Fruit fly (Drosophila melanogaster): ENCODE data around the gene homer.
A peak's percentile ranks its signal among the peaks of the same experiment; 100 is the strongest.

The homer gene

dm6 chr2L:6683992-6684882, 38.9 kb downstream of the homer start, which contains the start of gene Nhe3 (continued):
- TF ChIP-seq CG14050 (GFP tag; IDR thresholded peaks at IDR 0.05): peak; percentile 67; the same call in 2 of the 3 replicates
- peak; percentile 65 for TF ChIP-seq CG12942 (GFP tag; optimal IDR thresholded peaks at IDR 0.05)
- peak; percentile 85 to 96 for TF ChIP-seq Pdp1 (GFP tag; optimal IDR thresholded peaks at IDR 0.05)
- peak; percentile 74 for TF ChIP-seq CG30020 (tag; optimal IDR thresholded peaks at IDR 0.05)
- peak; percentile 81 for TF ChIP-seq CG14710 (tag; optimal IDR thresholded peaks at IDR 0.05)
- peak; percentile 71 for TF ChIP-seq CG11085 (GFP tag; IDR thresholded peaks at IDR 0.05)
- TF ChIP-seq CG15696 (tag; optimal IDR thresholded peaks at IDR 0.05): peak; percentile 72
- peak; percentile 78 for TF ChIP-seq ken (GFP tag; IDR thresholded peaks at IDR 0.05)
- peak; percentile 68 for TF ChIP-seq ab (GFP tag; optimal IDR thresholded peaks at IDR 0.05)
- TF ChIP-seq CG6683 (GFP tag; optimal IDR thresholded peaks at IDR 0.05): peak; percentile 18
- TF ChIP-seq Deaf1 (tag; optimal IDR thresholded peaks at IDR 0.05): peak; percentile 26
- no peak for TF ChIP-seq emc (GFP tag; optimal IDR thresholded peaks at IDR 0.05)
- TF ChIP-seq GATAe (GFP tag; conservative IDR thresholded peaks at IDR 0.05): no peak
- TF ChIP-seq gro (GFP tag; optimal IDR thresholded peaks at IDR 0.05): peak; percentile 41
- peak; percentile 59 for TF ChIP-seq CG3065 (GFP tag; optimal IDR thresholded peaks at IDR 0.05)
- TF ChIP-seq CG11093 (GFP tag; IDR thresholded peaks at IDR 0.05): peak; percentile 83; the same call in 2 of the 3 replicates
- peak; percentile 60 for TF ChIP-seq gsb (GFP tag; IDR thresholded peaks at IDR 0.05)
- TF ChIP-seq eve (GFP tag; optimal IDR thresholded peaks at IDR 0.05): no peak
- TF ChIP-seq ssp (GFP tag; IDR thresholded peaks at IDR 0.05): peak; percentile 66
- peak; percentile 72 for TF ChIP-seq Atf-2 (GFP tag; optimal IDR thresholded peaks at IDR 0.05)
- peak; percentile 38 for TF ChIP-seq CG8281 (tag; optimal IDR thresholded peaks at IDR 0.05)
- TF ChIP-seq gcm (GFP tag; optimal IDR thresholded peaks at IDR 0.05): peak; percentile 63
- TF ChIP-seq Mes4 (GFP tag; optimal IDR thresholded peaks at IDR 0.05): peak; percentile 28
- TF ChIP-seq nerfin-2 (GFP tag; IDR thresholded peaks at IDR 0.05; ENCODE audit: partially characterized antibody): no peak
- TF ChIP-seq maf-S (GFP tag; optimal IDR thresholded peaks at IDR 0.05): peak; percentile 59
- TF ChIP-seq CG10209 (GFP tag; optimal IDR thresholded peaks at IDR 0.05): peak; percentile 75
- no peak for TF ChIP-seq Vsx1 (GFP tag; optimal IDR thresholded peaks at IDR 0.05)
- TF ChIP-seq CG12236 (GFP tag; optimal IDR thresholded peaks at IDR 0.05): peak; percentile 26

dm6 chr2L:6682909-6683308, 40.2 kb downstream of the homer start:
- TF ChIP-seq Drgx (GFP tag; IDR thresholded peaks at IDR 0.05) (no peak), CG34376 (GFP tag; optimal IDR thresholded peaks at IDR 0.05) (peak; percentile 74), Pdp1 (GFP tag; optimal IDR thresholded peaks at IDR 0.05) (peak in 1 of 2 experiments; percentile 39), sug (tag; optimal IDR thresholded peaks at IDR 0.05) (peak; percentile 61), mirr (GFP tag; optimal IDR thresholded peaks at IDR 0.05) (peak; percentile 71), CG11247 (GFP tag; IDR thresholded peaks at IDR 0.05) (no peak), exex (tag; optimal IDR thresholded peaks at IDR 0.05) (peak; percentile 87), Med (GFP tag) (peak; percentile 28), CG13296 (GFP tag; optimal IDR thresholded peaks at IDR 0.05) (peak; percentile 18), otp (GFP tag; IDR thresholded peaks at IDR 0.05) (0 out of 3 replicates have a peak, but pooled peaks have one; percentile 41), B-H2 (GFP tag; optimal IDR thresholded peaks at IDR 0.05) (peak; percentile 19), CG15514 (GFP tag; optimal IDR thresholded peaks at IDR 0.05) (peak; percentile 71), Vsx1 (GFP tag; optimal IDR thresholded peaks at IDR 0.05) (no peak)
